Fruit fly (Drosophila melanogaster) whole organism, embryonic: ENCODE results near the gene CG10053.

ENCODE experiments used
- Asciz ChIP-seq: fragments of 200-800 bp; sonication (Bioruptor generic); optimal IDR thresholded peaks from 2 replicates; lab custom pipeline; 2017; ENCODE audit warnings: missing biosample characterization, mild to moderate bottlenecking, missing genetic modification characterization, missing genetic modification reagents
- BEAF-32 ChIP-seq: fragments of 200-800 bp; sonication (Bioruptor generic); optimal IDR thresholded peaks from 3 replicates; lab custom pipeline; 2017; ENCODE audit warnings: missing biosample characterization, missing genetic modification characterization, mild to moderate bottlenecking, moderate library complexity, missing genetic modification reagents
- Bgb ChIP-seq: fragments of 200-800 bp; sonication (Bioruptor generic); IDR thresholded peaks from 2 replicates; pipeline ENCODE4 v1.3.6; 2022; ENCODE audit warnings: missing biosample characterization, missing genetic modification characterization; ENCODE audit not compliant: partially characterized antibody
- CG10267 ChIP-seq: fragments of 200-800 bp; sonication (Bioruptor generic); optimal IDR thresholded peaks from 2 replicates; lab custom pipeline; 2018; ENCODE audit warnings: missing biosample characterization, mild to moderate bottlenecking, missing genetic modification characterization, moderate library complexity
- CG10366 ChIP-seq: fragments of 200-800 bp; sonication (Bioruptor generic); IDR thresholded peaks from 2 replicates; pipeline ENCODE4 v1.3.6; 2022; ENCODE audit warnings: missing biosample characterization, missing genetic modification characterization
- CG13894 ChIP-seq: fragments of 200-800 bp; sonication (Bioruptor generic); optimal IDR thresholded peaks from 3 replicates; lab custom pipeline; 2018; ENCODE audit warnings: missing biosample characterization, mild to moderate bottlenecking, missing genetic modification characterization, moderate library complexity
- CG14014 ChIP-seq: fragments of 200-800 bp; sonication (Bioruptor generic); IDR thresholded peaks from 2 replicates; pipeline ENCODE4 v1.3.6; 2022; ENCODE audit warnings: missing biosample characterization, missing genetic modification characterization
- CG16779 ChIP-seq: fragments of 200-800 bp; sonication (Bioruptor generic); IDR thresholded peaks from 2 replicates; pipeline ENCODE4 v1.3.6; 2022; ENCODE audit warnings: missing biosample characterization, missing genetic modification characterization
- CG16813 ChIP-seq: fragments of 200-800 bp; sonication (Bioruptor generic); IDR thresholded peaks from 3 replicates; pipeline ENCODE4 v1.3.6; 2022; ENCODE audit warnings: missing biosample characterization, missing genetic modification characterization; ENCODE audit not compliant: partially characterized antibody
- CG16815 ChIP-seq: fragments of 200-800 bp; sonication (Bioruptor generic); optimal IDR thresholded peaks from 3 replicates; lab custom pipeline; 2017; ENCODE audit warnings: missing biosample characterization, mild to moderate bottlenecking, missing genetic modification characterization
- CG17802 ChIP-seq: fragments of 200-800 bp; sonication (Bioruptor generic); optimal IDR thresholded peaks from 2 replicates; lab custom pipeline; 2018; ENCODE audit warnings: missing biosample characterization, mild to moderate bottlenecking, missing genetic modification characterization, moderate library complexity
- CG1792 ChIP-seq: fragments of 200-800 bp; sonication (Bioruptor generic); optimal IDR thresholded peaks from 2 replicates; lab custom pipeline; 2016; ENCODE audit warnings: missing biosample characterization, missing genetic modification characterization
- CG18599 ChIP-seq: fragments of 200-800 bp; sonication (Bioruptor generic); optimal IDR thresholded peaks from 3 replicates; lab custom pipeline; 2017; ENCODE audit warnings: missing biosample characterization, missing genetic modification characterization, mild to moderate bottlenecking, moderate library complexity, missing genetic modification reagents
- CG18619 ChIP-seq: fragments of 200-800 bp; sonication (Bioruptor generic); optimal IDR thresholded peaks from 3 replicates; lab custom pipeline; 2017; ENCODE audit warnings: missing biosample characterization, mild to moderate bottlenecking, missing genetic modification characterization
- CG2120 ChIP-seq: fragments of 200-800 bp; sonication (Bioruptor generic); optimal IDR thresholded peaks from 3 replicates; lab custom pipeline; 2016; ENCODE audit warnings: missing biosample characterization, missing genetic modification characterization
- CG30431 ChIP-seq: fragments of 200-800 bp; sonication (Bioruptor generic); optimal IDR thresholded peaks from 2 replicates; lab custom pipeline; 2017; ENCODE audit warnings: missing biosample characterization, missing genetic modification characterization
- CG3163 ChIP-seq: fragments of 200-800 bp; sonication (Bioruptor generic); optimal IDR thresholded peaks from 3 replicates; lab custom pipeline; 2016; ENCODE audit warnings: missing biosample characterization, missing genetic modification characterization
- CG6254 ChIP-seq: fragments of 200-800 bp; sonication (Bioruptor generic); optimal IDR thresholded peaks from 3 replicates; lab custom pipeline; 2017; ENCODE audit warnings: mild to moderate bottlenecking, missing biosample characterization, missing genetic modification reagents, missing genetic modification characterization
- CG6765 ChIP-seq: fragments of 200-800 bp; sonication (Bioruptor generic); optimal IDR thresholded peaks from 3 replicates; lab custom pipeline; 2017; ENCODE audit warnings: missing biosample characterization, mild to moderate bottlenecking, missing genetic modification characterization
- CG9817 ChIP-seq: fragments of 200-800 bp; sonication (Bioruptor generic); optimal IDR thresholded peaks from 2 replicates; lab custom pipeline; 2018; ENCODE audit warnings: missing biosample characterization, mild to moderate bottlenecking, missing genetic modification characterization, moderate library complexity
- CoRest ChIP-seq: fragments of 200-800 bp; sonication (Bioruptor generic); optimal IDR thresholded peaks from 3 replicates; lab custom pipeline; 2018; ENCODE audit warnings: missing biosample characterization, mild to moderate bottlenecking, missing genetic modification characterization, moderate library complexity
- D ChIP-seq, 2 experiments: fragments of 200-800 bp in 1 of 2; fragments of >200 bp in 1 of 2; sonication (Bioruptor generic) in 1 of 2; optimal IDR thresholded peaks; 2 replicates in 1 of 2; 3 replicates in 1 of 2; lab custom pipeline; 2017; ENCODE audit warnings: mild to moderate bottlenecking in 1 of 2, missing biosample characterization in 1 of 2, missing genetic modification characterization in 1 of 2, missing genetic modification reagents in 1 of 2
- D19B ChIP-seq: fragments of 200-800 bp; sonication (Bioruptor generic); optimal IDR thresholded peaks from 2 replicates; lab custom pipeline; 2017; ENCODE audit warnings: missing biosample characterization, mild to moderate bottlenecking, missing genetic modification characterization
- Dfd ChIP-seq, 2 experiments: fragments of >200 bp; optimal IDR thresholded peaks; 2 replicates each; lab custom pipeline; 2017; ENCODE audit warnings: missing biosample characterization in 2 of 2, missing genetic modification characterization in 2 of 2
- Drgx ChIP-seq: fragments of 200-800 bp; sonication (Bioruptor generic); IDR thresholded peaks from 2 replicates; pipeline ENCODE4 v1.3.6; 2022; ENCODE audit warnings: missing biosample characterization, missing genetic modification characterization
- ERR ChIP-seq: fragments of 200-800 bp; sonication (Bioruptor generic); optimal IDR thresholded peaks from 2 replicates; lab custom pipeline; 2016; ENCODE audit warnings: missing biosample characterization, missing genetic modification characterization
- Elba2 ChIP-seq: fragments of 200-800 bp; sonication (Bioruptor generic); optimal IDR thresholded peaks from 3 replicates; lab custom pipeline; 2016; ENCODE audit warnings: missing biosample characterization, missing genetic modification characterization
- Gug ChIP-seq: fragments of 200-800 bp; sonication (Bioruptor generic); IDR thresholded peaks from 4 replicates; pipeline ENCODE4 v1.3.6; 2022; ENCODE audit warnings: missing biosample characterization, missing genetic modification characterization
- HLH4C ChIP-seq: fragments of 200-800 bp; sonication (Bioruptor generic); IDR thresholded peaks from 3 replicates; pipeline ENCODE4 v1.3.6; 2022; ENCODE audit warnings: missing biosample characterization, missing genetic modification characterization; ENCODE audit not compliant: partially characterized antibody
- Opbp ChIP-seq: fragments of 200-800 bp; sonication (Bioruptor generic); IDR thresholded peaks from 3 replicates; pipeline ENCODE4 v1.3.6; 2022; ENCODE audit warnings: missing biosample characterization, missing genetic modification characterization; ENCODE audit not compliant: partially characterized antibody
- Poxn ChIP-seq: fragments of 200-800 bp; sonication (Bioruptor generic); IDR thresholded peaks from 2 replicates; pipeline ENCODE4 v1.3.6; 2022; ENCODE audit warnings: missing biosample characterization, missing genetic modification characterization
- Sox100B ChIP-seq: fragments of 200-800 bp; sonication (Bioruptor generic); optimal IDR thresholded peaks from 3 replicates; lab custom pipeline; 2018; ENCODE audit warnings: missing biosample characterization, mild to moderate bottlenecking, missing genetic modification characterization
- al ChIP-seq: fragments of 200-800 bp; sonication (Bioruptor generic); IDR thresholded peaks from 2 replicates; pipeline ENCODE4 v1.3.6; 2022; ENCODE audit warnings: missing biosample characterization, missing genetic modification characterization
- bowl ChIP-seq: fragments of 200-800 bp; sonication (Bioruptor generic); IDR thresholded peaks from 2 replicates; pipeline ENCODE4 v1.3.6; 2022; ENCODE audit warnings: missing biosample characterization, missing genetic modification characterization
- crc ChIP-seq: fragments of 200-800 bp; sonication (Bioruptor generic); optimal IDR thresholded peaks from 2 replicates; lab custom pipeline; 2016; ENCODE audit warnings: missing biosample characterization, missing genetic modification characterization
- da ChIP-seq: fragments of 200-800 bp; sonication (Bioruptor generic); optimal IDR thresholded peaks from 2 replicates; lab custom pipeline; 2016; ENCODE audit warnings: missing biosample characterization, missing genetic modification characterization
- esg ChIP-seq: fragments of 200-800 bp; sonication (Bioruptor generic); conservative IDR thresholded peaks from 2 replicates; pipeline ENCODE4 v1.3.6; 2022; ENCODE audit warnings: missing biosample characterization, missing genetic modification characterization
- exex ChIP-seq: fragments of 200-800 bp; sonication (Bioruptor generic); optimal IDR thresholded peaks from 4 replicates; lab custom pipeline; 2018; ENCODE audit warnings: missing biosample characterization, mild to moderate bottlenecking, missing genetic modification characterization, moderate library complexity
- gcm ChIP-seq: fragments of 200-800 bp; sonication (Bioruptor generic); optimal IDR thresholded peaks from 2 replicates; lab custom pipeline; 2019; ENCODE audit warnings: missing biosample characterization, mild to moderate bottlenecking, missing genetic modification characterization, moderate library complexity
- grau ChIP-seq: fragments of 200-800 bp; optimal IDR thresholded peaks from 3 replicates; lab custom pipeline; 2019; ENCODE audit warnings: missing biosample characterization, mild to moderate bottlenecking, missing genetic modification characterization, moderate library complexity
- gt ChIP-seq: fragments of 200-800 bp; sonication (Bioruptor generic); IDR thresholded peaks from 2 replicates; pipeline ENCODE4 v1.3.6; 2022; ENCODE audit warnings: missing biosample characterization, missing genetic modification characterization
- kah ChIP-seq: fragments of 200-800 bp; sonication (Bioruptor generic); optimal IDR thresholded peaks from 2 replicates; lab custom pipeline; 2018; ENCODE audit warnings: missing biosample characterization, mild to moderate bottlenecking, missing genetic modification characterization
- knrl ChIP-seq: fragments of 200-800 bp; sonication (Bioruptor generic); IDR thresholded peaks from 3 replicates; pipeline ENCODE4 v1.3.6; 2022; ENCODE audit warnings: missing biosample characterization, missing genetic modification characterization; ENCODE audit not compliant: partially characterized antibody
- luna ChIP-seq: fragments of 200-800 bp; sonication (Bioruptor generic); optimal IDR thresholded peaks from 2 replicates; lab custom pipeline; 2016; ENCODE audit warnings: missing biosample characterization, missing genetic modification characterization
- pfk ChIP-seq: fragments of 200-800 bp; sonication (Bioruptor generic); optimal IDR thresholded peaks from 2 replicates; lab custom pipeline; 2018; ENCODE audit warnings: missing biosample characterization, mild to moderate bottlenecking, missing genetic modification characterization, moderate library complexity
- sens ChIP-seq: fragments of 200-800 bp; sonication (Bioruptor generic); peaks from one replicate; lab custom pipeline; 2016; ENCODE audit warnings: missing biosample characterization, missing genetic modification characterization
- sna ChIP-seq: fragments of 200-800 bp; sonication (Bioruptor generic); IDR thresholded peaks from 2 replicates; pipeline ENCODE4 v1.3.6; 2022; ENCODE audit warnings: missing biosample characterization, missing genetic modification characterization; ENCODE audit not compliant: partially characterized antibody
- tna ChIP-seq: fragments of 200-800 bp; sonication (Bioruptor generic); IDR thresholded peaks from 2 replicates; pipeline ENCODE4 v1.3.6; 2022; ENCODE audit warnings: missing biosample characterization, missing genetic modification characterization; ENCODE audit not compliant: partially characterized antibody
- unpg ChIP-seq: fragments of 200-800 bp; sonication (Bioruptor generic); optimal IDR thresholded peaks from 3 replicates; lab custom pipeline; 2018; ENCODE audit warnings: missing biosample characterization, mild to moderate bottlenecking, missing genetic modification characterization, moderate library complexity

Gene CG10053

DNA sequence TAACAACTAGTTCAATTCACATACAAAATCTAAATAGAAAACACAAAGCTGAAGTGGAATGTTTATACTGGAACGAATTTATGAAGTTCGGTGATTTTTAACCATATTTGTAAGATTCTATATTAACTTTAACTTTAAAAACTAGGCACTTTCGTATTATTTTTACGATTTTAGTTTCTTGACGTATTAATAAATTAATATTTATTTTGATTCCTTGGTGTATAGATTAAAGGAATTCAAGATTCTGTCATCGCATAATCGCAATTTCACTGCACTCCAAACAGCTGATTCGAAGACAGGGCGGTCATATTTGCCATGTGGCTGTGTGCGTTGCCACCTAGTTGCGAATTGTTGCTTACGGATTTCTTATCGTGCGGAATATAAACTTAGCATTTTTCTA lies 2.6 kb downstream of the CG10053 start, which contains the start of the genes CG1227 and Dtwd2:
CG1227 (minus strand) TSS at position 279 of the 400 bp plus-strand sequence.
Dtwd2 (plus strand) TSS at position 336 of the 400 bp plus-strand sequence.
- TF ChIP-seq luna (GFP tag; lab: Kevin White, UChicago): no peak
- TF ChIP-seq ERR (GFP tag; lab: Kevin White, UChicago): peak; percentile 22
- TF ChIP-seq knrl: no peak
- TF ChIP-seq esg: peak; percentile 85
- peak; percentile 51; the same call in 1 of the 2 replicates for TF ChIP-seq Poxn (GFP tag; lab: Robert Waterston, UW)
- TF ChIP-seq Bgb (GFP tag; lab: Robert Waterston, UW): no peak
- TF ChIP-seq CG6254 (GFP tag; lab: Kevin White, UChicago): peak; percentile 54
- TF ChIP-seq gt (GFP tag; lab: Robert Waterston, UW): peak; percentile 57
- TF ChIP-seq Dfd (GFP tag; optimal IDR thresholded peaks at IDR 0.05; lab: Kevin White, UChicago): no peak
- peak; percentile 69; the same call in 1 of the 2 replicates for TF ChIP-seq bowl (GFP tag; lab: Robert Waterston, UW)
- no peak for TF ChIP-seq Opbp (GFP tag; lab: Robert Waterston, UW)
- TF ChIP-seq CG13894 (tag; lab: Kevin White, UChicago): no peak
- peak; percentile 29 for TF ChIP-seq Elba2 (GFP tag; lab: Kevin White, UChicago)
- TF ChIP-seq HLH4C: no peak
- peak; percentile 96 for TF ChIP-seq sens (GFP tag; lab: Kevin White, UChicago)
- TF ChIP-seq unpg (GFP tag; lab: Kevin White, UChicago): peak; percentile 98
- TF ChIP-seq CG9817 (tag; lab: Kevin White, UChicago): peak; percentile 93
- peak; percentile 96 for TF ChIP-seq CoRest (tag; lab: Kevin White, UChicago)
- TF ChIP-seq CG16813 (GFP tag; lab: Robert Waterston, UW): no peak
- peak; percentile 35 for TF ChIP-seq crc (GFP tag; lab: Kevin White, UChicago)
- peak; percentile 88 for TF ChIP-seq al (GFP tag; lab: Robert Waterston, UW)
- peak; percentile 93 for TF ChIP-seq CG18599 (GFP tag; lab: Kevin White, UChicago)
- TF ChIP-seq kah (GFP tag; lab: Kevin White, UChicago): peak; percentile 72
- peak; percentile 26 for TF ChIP-seq CG30431 (GFP tag; lab: Kevin White, UChicago)
- TF ChIP-seq da (GFP tag; lab: Kevin White, UChicago): no peak
- TF ChIP-seq D (optimal IDR thresholded peaks at IDR 0.05; lab: Kevin White, UChicago): no peak
- no peak for TF ChIP-seq D (GFP tag; optimal IDR thresholded peaks at IDR 0.05; lab: Kevin White, UChicago)
- no peak for TF ChIP-seq pfk (GFP tag; lab: Kevin White, UChicago)
- TF ChIP-seq CG16779 (GFP tag; lab: Robert Waterston, UW): peak; percentile 51; the same call in 1 of the 2 replicates
- no peak for TF ChIP-seq sna (GFP tag; lab: Robert Waterston, UW)
- no peak for TF ChIP-seq tna (GFP tag; lab: Robert Waterston, UW)
- no peak for TF ChIP-seq Gug (GFP tag; lab: Robert Waterston, UW)
- peak; percentile 85 for TF ChIP-seq Asciz
- TF ChIP-seq CG14014 (GFP tag; lab: Robert Waterston, UW): peak; percentile 94
- TF ChIP-seq grau (tag; lab: Kevin White, UChicago): peak; percentile 95
- peak; percentile 53 for TF ChIP-seq CG16815 (GFP tag; lab: Kevin White, UChicago)
- TF ChIP-seq D19B: peak; percentile 79
- TF ChIP-seq CG1792 (GFP tag; lab: Kevin White, UChicago): peak; percentile 31
- TF ChIP-seq CG3163 (GFP tag; lab: Kevin White, UChicago): no peak
- peak; percentile 87 for TF ChIP-seq CG18619 (GFP tag; lab: Kevin White, UChicago)
- peak; percentile 90 for TF ChIP-seq CG2120 (GFP tag; lab: Kevin White, UChicago)
- TF ChIP-seq CG10366 (GFP tag; lab: Robert Waterston, UW): peak; percentile 91
- peak; percentile 87 for TF ChIP-seq CG10267 (tag; lab: Kevin White, UChicago)
- TF ChIP-seq Sox100B (GFP tag; lab: Kevin White, UChicago): no peak
- no peak for TF ChIP-seq BEAF-32 (GFP tag; lab: Kevin White, UChicago)
- TF ChIP-seq CG17802 (tag; lab: Kevin White, UChicago): peak; percentile 49
- TF ChIP-seq CG6765 (GFP tag; lab: Kevin White, UChicago): peak; percentile 92
- TF ChIP-seq Drgx: peak; percentile 97
- TF ChIP-seq exex (tag; lab: Kevin White, UChicago): peak; percentile 74
- TF ChIP-seq gcm (GFP tag; lab: Kevin White, UChicago): no peak
